Fruit fly (Drosophila melanogaster) whole organism, embryonic: Measurements from ENCODE around the gene CG42748.
A peak's percentile ranks its signal among the peaks of the same experiment; 100 is the strongest.

Experiments
- Ada2b ChIP-seq: fragments of 200-800 bp; sonication (Bioruptor generic); IDR thresholded peaks from 2 replicates; pipeline ENCODE4 v1.3.6; 2022; ENCODE audit warnings: missing biosample characterization, missing genetic modification characterization
- B-H1 ChIP-seq: fragments of 200-800 bp; sonication (Bioruptor generic); IDR thresholded peaks from 3 replicates; pipeline ENCODE4 v1.3.6; 2022; ENCODE audit warnings: missing biosample characterization, missing genetic modification characterization
- Bgb ChIP-seq: fragments of 200-800 bp; sonication (Bioruptor generic); IDR thresholded peaks from 2 replicates; pipeline ENCODE4 v1.3.6; 2022; ENCODE audit warnings: missing biosample characterization, missing genetic modification characterization; ENCODE audit not compliant: partially characterized antibody
- CG10267 ChIP-seq: fragments of 200-800 bp; sonication (Bioruptor generic); optimal IDR thresholded peaks from 2 replicates; lab custom pipeline; 2018; ENCODE audit warnings: missing biosample characterization, mild to moderate bottlenecking, missing genetic modification characterization, moderate library complexity
- CG10654 ChIP-seq: fragments of 200-800 bp; sonication (Bioruptor generic); optimal IDR thresholded peaks from 2 replicates; lab custom pipeline; 2016; ENCODE audit warnings: missing biosample characterization, missing genetic modification characterization
- CG13894 ChIP-seq: fragments of 200-800 bp; sonication (Bioruptor generic); optimal IDR thresholded peaks from 3 replicates; lab custom pipeline; 2018; ENCODE audit warnings: missing biosample characterization, mild to moderate bottlenecking, missing genetic modification characterization, moderate library complexity
- CG14441 ChIP-seq: fragments of 200-800 bp; sonication (Bioruptor generic); IDR thresholded peaks from 2 replicates; pipeline ENCODE4 v1.3.6; 2022; ENCODE audit warnings: missing biosample characterization, missing genetic modification characterization
- CG14860 ChIP-seq: fragments of 200-800 bp; sonication (Bioruptor generic); IDR thresholded peaks from 3 replicates; pipeline ENCODE4 v1.3.6; 2022; ENCODE audit warnings: missing biosample characterization, missing genetic modification characterization; ENCODE audit not compliant: partially characterized antibody
- CG15479 ChIP-seq: fragments of 200-800 bp; sonication (Bioruptor generic); optimal IDR thresholded peaks from 3 replicates; lab custom pipeline; 2019; ENCODE audit warnings: missing biosample characterization, mild to moderate bottlenecking, missing genetic modification characterization, moderate library complexity
- CG18764 ChIP-seq: fragments of 200-800 bp; sonication (Bioruptor generic); optimal IDR thresholded peaks from 3 replicates; lab custom pipeline; 2016; ENCODE audit warnings: missing biosample characterization, missing genetic modification characterization
- CG2120 ChIP-seq: fragments of 200-800 bp; sonication (Bioruptor generic); optimal IDR thresholded peaks from 3 replicates; lab custom pipeline; 2016; ENCODE audit warnings: missing biosample characterization, missing genetic modification characterization
- CG30020 ChIP-seq: fragments of 200-800 bp; optimal IDR thresholded peaks from 2 replicates; lab custom pipeline; 2019; ENCODE audit warnings: missing biosample characterization, mild to moderate bottlenecking, missing genetic modification characterization, moderate library complexity
- CG32532 ChIP-seq: fragments of 200-800 bp; sonication (Bioruptor generic); IDR thresholded peaks from 2 replicates; pipeline ENCODE4 v1.3.6; 2022; ENCODE audit warnings: missing biosample characterization, missing genetic modification characterization
- CG3838 ChIP-seq: fragments of 200-800 bp; sonication (Bioruptor generic); optimal IDR thresholded peaks from 3 replicates; lab custom pipeline; 2016; ENCODE audit warnings: missing biosample characterization, missing genetic modification characterization
- CG3995 ChIP-seq: fragments of 200-800 bp; sonication (Bioruptor generic); optimal IDR thresholded peaks from 3 replicates; lab custom pipeline; 2016; ENCODE audit warnings: missing biosample characterization, missing genetic modification characterization
- CG42726 ChIP-seq: fragments of 200-800 bp; sonication (Bioruptor generic); IDR thresholded peaks from 2 replicates; pipeline ENCODE4 v1.3.6; 2022; ENCODE audit warnings: missing biosample characterization, missing genetic modification characterization; ENCODE audit not compliant: partially characterized antibody
- CG7271 ChIP-seq: fragments of 200-800 bp; sonication (Bioruptor generic); optimal IDR thresholded peaks from 2 replicates; lab custom pipeline; 2018; ENCODE audit warnings: missing biosample characterization, mild to moderate bottlenecking, missing genetic modification characterization, moderate library complexity
- CG8290 ChIP-seq, 3 experiments: fragments of 200-800 bp; sonication (Bioruptor generic); optimal IDR thresholded peaks; 2 replicates each; lab custom pipeline; 2016 to 2019; ENCODE audit warnings: missing biosample characterization in 3 of 3, missing genetic modification characterization in 3 of 3, mild to moderate bottlenecking in 2 of 3, moderate library complexity in 1 of 3
- CG9876 ChIP-seq: fragments of 200-800 bp; sonication (Bioruptor generic); optimal IDR thresholded peaks from 2 replicates; lab custom pipeline; 2016; ENCODE audit warnings: missing biosample characterization, missing genetic modification characterization
- Camta ChIP-seq: fragments of 200-800 bp; sonication (Bioruptor generic); optimal IDR thresholded peaks from 2 replicates; lab custom pipeline; 2016; ENCODE audit warnings: missing biosample characterization, missing genetic modification characterization
- CoRest ChIP-seq: fragments of 200-800 bp; sonication (Bioruptor generic); optimal IDR thresholded peaks from 3 replicates; lab custom pipeline; 2018; ENCODE audit warnings: missing biosample characterization, mild to moderate bottlenecking, missing genetic modification characterization, moderate library complexity
- Dll ChIP-seq: fragments of 200-800 bp; sonication (Bioruptor generic); IDR thresholded peaks from 4 replicates; pipeline ENCODE4 v1.3.6; 2022; ENCODE audit warnings: missing biosample characterization, missing genetic modification characterization; ENCODE audit not compliant: partially characterized antibody
- E2f2 ChIP-seq: fragments of 200-800 bp; sonication (Bioruptor generic); IDR thresholded peaks from 2 replicates; pipeline ENCODE4 v1.3.6; 2022; ENCODE audit warnings: missing biosample characterization, missing genetic modification characterization
- Elba2 ChIP-seq: fragments of 200-800 bp; sonication (Bioruptor generic); optimal IDR thresholded peaks from 3 replicates; lab custom pipeline; 2016; ENCODE audit warnings: missing biosample characterization, missing genetic modification characterization
- HLH3B ChIP-seq: fragments of 200-800 bp; sonication (Bioruptor generic); IDR thresholded peaks from 2 replicates; pipeline ENCODE4 v1.3.6; 2022; ENCODE audit warnings: missing biosample characterization, missing genetic modification characterization
- Hey ChIP-seq: fragments of 200-800 bp; sonication (Bioruptor generic); optimal IDR thresholded peaks from 3 replicates; lab custom pipeline; 2018; ENCODE audit warnings: missing biosample characterization, mild to moderate bottlenecking, missing genetic modification characterization
- Lim3 ChIP-seq: fragments of 200-800 bp; sonication (Bioruptor generic); IDR thresholded peaks from 2 replicates; pipeline ENCODE4 v1.3.6; 2022; ENCODE audit warnings: missing biosample characterization, missing genetic modification characterization
- MESR4 ChIP-seq: fragments of 200-800 bp; sonication (Bioruptor generic); optimal IDR thresholded peaks from 2 replicates; lab custom pipeline; 2018; ENCODE audit warnings: missing biosample characterization, mild to moderate bottlenecking, missing genetic modification characterization, moderate library complexity
- Med ChIP-seq: fragments of 200-800 bp; sonication (Bioruptor generic); peaks from one replicate; lab custom pipeline; 2016; ENCODE audit warnings: missing biosample characterization, missing genetic modification characterization, mild to moderate bottlenecking, inconsistent platforms, moderate library complexity
- Mrtf ChIP-seq: fragments of 200-800 bp; sonication (Bioruptor generic); IDR thresholded peaks from 3 replicates; pipeline ENCODE4 v1.3.6; 2022; ENCODE audit warnings: missing biosample characterization, missing genetic modification characterization
- bowl ChIP-seq: fragments of 200-800 bp; sonication (Bioruptor generic); IDR thresholded peaks from 2 replicates; pipeline ENCODE4 v1.3.6; 2022; ENCODE audit warnings: missing biosample characterization, missing genetic modification characterization
- cg ChIP-seq: fragments of 200-800 bp; sonication (Bioruptor generic); optimal IDR thresholded peaks from 3 replicates; lab custom pipeline; 2019; ENCODE audit warnings: missing biosample characterization, mild to moderate bottlenecking, missing genetic modification characterization, moderate library complexity
- chn ChIP-seq: fragments of 200-800 bp; sonication (Bioruptor generic); optimal IDR thresholded peaks from 2 replicates; lab custom pipeline; 2016; ENCODE audit warnings: missing biosample characterization, missing genetic modification characterization
- dimm ChIP-seq: fragments of 200-800 bp; sonication (Bioruptor generic); IDR thresholded peaks from 2 replicates; pipeline ENCODE4 v1.3.6; 2022; ENCODE audit warnings: missing biosample characterization, missing genetic modification characterization
- gfzf ChIP-seq: fragments of 200-800 bp; sonication (Bioruptor generic); optimal IDR thresholded peaks from 2 replicates; lab custom pipeline; 2016; ENCODE audit warnings: missing biosample characterization, mild to moderate bottlenecking, missing genetic modification characterization, moderate library complexity
- hkb ChIP-seq, 2 experiments: fragments of 200-800 bp in 1 of 2; fragments of >200 bp in 1 of 2; sonication (Bioruptor generic) in 1 of 2; IDR thresholded peaks in 1 of 2; optimal IDR thresholded peaks in 1 of 2; 2 replicates each; pipeline versions ENCODE4 v1.3.6 to Lab custom; 2017 to 2022; ENCODE audit warnings: missing biosample characterization in 1 of 2, missing genetic modification characterization in 1 of 2
- pros ChIP-seq: fragments of 200-800 bp; sonication (Bioruptor generic); optimal IDR thresholded peaks from 3 replicates; lab custom pipeline; 2019; ENCODE audit warnings: missing biosample characterization, mild to moderate bottlenecking, missing genetic modification characterization, moderate library complexity
- rib ChIP-seq: fragments of 200-800 bp; sonication (Bioruptor generic); IDR thresholded peaks from 2 replicates; pipeline ENCODE4 v1.3.6; 2022; ENCODE audit warnings: missing biosample characterization, missing genetic modification characterization
- row ChIP-seq: fragments of 200-800 bp; sonication (Bioruptor generic); IDR thresholded peaks from 3 replicates; pipeline ENCODE4 v1.3.6; 2022; ENCODE audit warnings: missing biosample characterization, missing genetic modification characterization
- slbo ChIP-seq: fragments of 200-800 bp; sonication (Bioruptor generic); IDR thresholded peaks from 2 replicates; pipeline ENCODE4 v1.3.6; 2022; ENCODE audit warnings: missing biosample characterization, missing genetic modification characterization
- sna ChIP-seq: fragments of 200-800 bp; sonication (Bioruptor generic); IDR thresholded peaks from 2 replicates; pipeline ENCODE4 v1.3.6; 2022; ENCODE audit warnings: missing biosample characterization, missing genetic modification characterization; ENCODE audit not compliant: partially characterized antibody
- sob ChIP-seq: fragments of 200-800 bp; sonication (Bioruptor generic); IDR thresholded peaks from 2 replicates; pipeline ENCODE4 v1.3.6; 2022; ENCODE audit warnings: missing biosample characterization, missing genetic modification characterization
- sqz ChIP-seq: fragments of 200-800 bp; sonication (Bioruptor generic); optimal IDR thresholded peaks from 3 replicates; lab custom pipeline; 2018; ENCODE audit warnings: missing biosample characterization, mild to moderate bottlenecking, missing genetic modification characterization
- stc ChIP-seq: fragments of 200-800 bp; sonication (Bioruptor generic); IDR thresholded peaks from 2 replicates; pipeline ENCODE4 v1.3.6; 2022; ENCODE audit warnings: missing biosample characterization, missing genetic modification characterization
- stwl ChIP-seq: fragments of 200-800 bp; sonication (Bioruptor generic); optimal IDR thresholded peaks from 3 replicates; lab custom pipeline; 2018; ENCODE audit warnings: missing biosample characterization, mild to moderate bottlenecking, missing genetic modification characterization, moderate library complexity
- sug ChIP-seq: fragments of 200-800 bp; optimal IDR thresholded peaks from 2 replicates; lab custom pipeline; 2019; ENCODE audit warnings: missing biosample characterization, mild to moderate bottlenecking, missing genetic modification characterization, moderate library complexity
- tna ChIP-seq: fragments of 200-800 bp; sonication (Bioruptor generic); IDR thresholded peaks from 2 replicates; pipeline ENCODE4 v1.3.6; 2022; ENCODE audit warnings: missing biosample characterization, missing genetic modification characterization; ENCODE audit not compliant: partially characterized antibody
- trem ChIP-seq: fragments of 200-800 bp; optimal IDR thresholded peaks from 3 replicates; lab custom pipeline; 2019; ENCODE audit warnings: missing biosample characterization, mild to moderate bottlenecking, missing genetic modification characterization, moderate library complexity
- tup ChIP-seq: fragments of 200-800 bp; sonication (Bioruptor generic); optimal IDR thresholded peaks from 2 replicates; lab custom pipeline; 2016; ENCODE audit warnings: missing biosample characterization, mild to moderate bottlenecking, missing genetic modification characterization, moderate library complexity

CG42748 gene

dm6 chr2L:22131171-22131675 is at the start of gene CG42748:
CG42748 (plus strand) TSS chr2L:22131221.
- TF ChIP-seq Hey (tag; lab: Kevin White, UChicago) = no peak
- TF ChIP-seq stwl = peak; percentile 21
- no peak for TF ChIP-seq sob (GFP tag; lab: Robert Waterston, UW)
- peak; percentile 19 for TF ChIP-seq pros
- TF ChIP-seq Mrtf (GFP tag; lab: Robert Waterston, UW) = no peak
- TF ChIP-seq CG2120 (GFP tag; lab: Kevin White, UChicago) = peak; percentile 0
- TF ChIP-seq gfzf (GFP tag; lab: Kevin White, UChicago) = peak; percentile 28
- TF ChIP-seq rib = no peak
- no peak for TF ChIP-seq HLH3B
- no peak for TF ChIP-seq tup (GFP tag; lab: Kevin White, UChicago)
- peak; percentile 14 for TF ChIP-seq trem (tag; lab: Kevin White, UChicago)
- TF ChIP-seq Med (GFP tag; lab: Kevin White, UChicago) = peak; percentile 71
- peak; percentile 65 for TF ChIP-seq CG18764 (GFP tag; lab: Kevin White, UChicago)
- no peak for TF ChIP-seq CG8290 (GFP tag; optimal IDR thresholded peaks at IDR 0.05; lab: Kevin White, UChicago)
- TF ChIP-seq CG8290 (tag; optimal IDR thresholded peaks at IDR 0.05; lab: Kevin White, UChicago) = peak in 1 of 2 experiments; percentile 55
- TF ChIP-seq Dll = 0 out of 4 replicates have a peak, but pooled peaks have one; percentile 36
- no peak for TF ChIP-seq B-H1 (GFP tag; lab: Robert Waterston, UW)
- peak; percentile 18; the same call in 1 of the 2 replicates for TF ChIP-seq stc (GFP tag; lab: Robert Waterston, UW)
- no peak for TF ChIP-seq Camta (GFP tag; lab: Kevin White, UChicago)
- TF ChIP-seq Lim3 (GFP tag; lab: Robert Waterston, UW) = no peak
- TF ChIP-seq dimm (GFP tag; lab: Robert Waterston, UW) = no peak
- TF ChIP-seq CG14860 (GFP tag; lab: Robert Waterston, UW) = 0 out of 3 replicates have a peak, but pooled peaks have one; percentile 42
- no peak for TF ChIP-seq chn (GFP tag; lab: Kevin White, UChicago)
- TF ChIP-seq CG3995 (GFP tag; lab: Kevin White, UChicago) = peak; percentile 65
- no peak for TF ChIP-seq CG3838 (GFP tag; lab: Kevin White, UChicago)
- TF ChIP-seq CG42726 (GFP tag; lab: Robert Waterston, UW) = no peak
- no peak; the same call in 1 of the 2 replicates for TF ChIP-seq E2f2 (GFP tag; lab: Robert Waterston, UW)
- TF ChIP-seq Ada2b = peak; percentile 45
- no peak for TF ChIP-seq CG7271 (tag; lab: Kevin White, UChicago)
- TF ChIP-seq sna (GFP tag; lab: Robert Waterston, UW) = peak; percentile 57; the same call in 1 of the 2 replicates
- TF ChIP-seq CG10267 = no peak
- peak; percentile 96 for TF ChIP-seq CG30020 (tag; lab: Kevin White, UChicago)
- TF ChIP-seq Elba2 = peak; percentile 93
- peak; percentile 54; the same call in 1 of the 2 replicates for TF ChIP-seq slbo (GFP tag; lab: Robert Waterston, UW)
- TF ChIP-seq bowl (GFP tag; lab: Robert Waterston, UW) = no peak
- TF ChIP-seq CG14441 (GFP tag; lab: Robert Waterston, UW) = 0 out of 2 replicates have a peak, but pooled peaks have one; percentile 48
- TF ChIP-seq MESR4 (GFP tag; lab: Kevin White, UChicago) = peak; percentile 52
- no peak; the same call in 1 of the 2 replicates for TF ChIP-seq CG32532
- no peak for TF ChIP-seq cg (GFP tag; lab: Kevin White, UChicago)
- TF ChIP-seq CG10654 (GFP tag; lab: Kevin White, UChicago) = no peak
- TF ChIP-seq CG9876 (GFP tag; lab: Kevin White, UChicago) = no peak
- TF ChIP-seq Bgb (GFP tag; lab: Robert Waterston, UW) = peak; percentile 75
- peak; percentile 59 for TF ChIP-seq sug (tag; lab: Kevin White, UChicago)
- peak; percentile 45 for TF ChIP-seq CG15479 (GFP tag; lab: Kevin White, UChicago)
- TF ChIP-seq row (GFP tag; lab: Robert Waterston, UW) = peak; percentile 74
- TF ChIP-seq CG13894 (tag; lab: Kevin White, UChicago) = peak; percentile 42
- peak; percentile 1 for TF ChIP-seq sqz (GFP tag; lab: Kevin White, UChicago)
- TF ChIP-seq tna (GFP tag; lab: Robert Waterston, UW) = peak; percentile 55; the same call in 1 of the 2 replicates
- TF ChIP-seq hkb (optimal IDR thresholded peaks at IDR 0.05; lab: Kevin White, UChicago) = no peak
- no peak for TF ChIP-seq hkb (GFP tag; IDR thresholded peaks at IDR 0.05; lab: Robert Waterston, UW)
- peak; percentile 13 for TF ChIP-seq CoRest
